Worm (Caenorhabditis elegans): ENCODE data around the gene nhr-132.

The nhr-132 gene

ce11 chrV:494284-494683 is 40.0 kb upstream of the nhr-132 start, which contains the start of gene nhr-131:
Gene nhr-131 (plus strand): TSS chrV:494370.
- TF ChIP-seq elt-3 (tag; optimal IDR thresholded peaks at IDR 0.05) = no peak
- no peak for TF ChIP-seq nhr-237 (tag; optimal IDR thresholded peaks at IDR 0.05)
- no peak for TF ChIP-seq ces-1 (GFP tag; optimal IDR thresholded peaks at IDR 0.05)
- no peak for TF ChIP-seq lin-13 (tag; optimal IDR thresholded peaks at IDR 0.05)
- no peak for TF ChIP-seq mls-2 (tag; optimal IDR thresholded peaks at IDR 0.05)
- no peak for TF ChIP-seq unc-120 (tag; optimal IDR thresholded peaks at IDR 0.05; ENCODE audit: poor library complexity, severe bottlenecking)
- TF ChIP-seq drap-1 (GFP tag; optimal IDR thresholded peaks at IDR 0.05) = no peak
- TF ChIP-seq flh-1 (GFP tag; optimal IDR thresholded peaks at IDR 0.05) = no peak
- TF ChIP-seq lsy-2 (tag; optimal IDR thresholded peaks at IDR 0.05) = no peak
- TF ChIP-seq hlh-1 (tag; optimal IDR thresholded peaks at IDR 0.05) = no peak
- no peak for TF ChIP-seq ceh-39 (tag; optimal IDR thresholded peaks at IDR 0.05)
- no peak for TF ChIP-seq ceh-43 (GFP tag; optimal IDR thresholded peaks at IDR 0.05)
- TF ChIP-seq nhr-12 (tag; optimal IDR thresholded peaks at IDR 0.05) = no peak
- TF ChIP-seq bed-3 (GFP tag; optimal IDR thresholded peaks at IDR 0.05) = no peak
- no peak for TF ChIP-seq elt-1 (tag; optimal IDR thresholded peaks at IDR 0.05; ENCODE audit: borderline replicate concordance, insufficient read depth)
- TF ChIP-seq mab-5 (tag; optimal IDR thresholded peaks at IDR 0.05) = no peak
- TF ChIP-seq blmp-1 (tag; optimal IDR thresholded peaks at IDR 0.05) = no peak

- TF ChIP-seq nhr-2 (tag; optimal IDR thresholded peaks at IDR 0.05) (no peak), unc-62 (GFP tag; optimal IDR thresholded peaks at IDR 0.05) (no peak), snpc-4 (tag; optimal IDR thresholded peaks at IDR 0.05) (no peak), sptf-1 (tag; optimal IDR thresholded peaks at IDR 0.05) (no peak), mab-5 (tag; optimal IDR thresholded peaks at IDR 0.05) (no peak)
Observed at ce11 chrV:497399-497798, 36.8 kb upstream of the nhr-132 start, which contains the start of gene T01G6.1. Gene T01G6.1 (plus strand): TSS chrV:497699.

- no peak for TF ChIP-seq M03D4.4 (tag; optimal IDR thresholded peaks at IDR 0.05)
- TF ChIP-seq ham-2 (GFP tag; optimal IDR thresholded peaks at IDR 0.05) = no peak
- TF ChIP-seq nhr-237 (tag; optimal IDR thresholded peaks at IDR 0.05) = no peak
- TF ChIP-seq ceh-39 (tag; optimal IDR thresholded peaks at IDR 0.05) = no peak
- no peak for TF ChIP-seq tbx-8 (GFP tag; optimal IDR thresholded peaks at IDR 0.05)
- no peak for TF ChIP-seq flh-1 (GFP tag; optimal IDR thresholded peaks at IDR 0.05)
- no peak for TF ChIP-seq pha-4 (tag; optimal IDR thresholded peaks at IDR 0.05)
- TF ChIP-seq elt-3 (tag; optimal IDR thresholded peaks at IDR 0.05) = no peak
- no peak for TF ChIP-seq snpc-4 (tag; optimal IDR thresholded peaks at IDR 0.05)
- no peak for TF ChIP-seq zip-8 (tag; optimal IDR thresholded peaks at IDR 0.05)
- TF ChIP-seq lsy-2 (tag; optimal IDR thresholded peaks at IDR 0.05) = no peak
- no peak for TF ChIP-seq lin-13 (tag; optimal IDR thresholded peaks at IDR 0.05)
Observed at ce11 chrV:500535-500934, 33.7 kb upstream of the nhr-132 start.

ce11 chrV:501230-501629 is 33.0 kb upstream of the nhr-132 start, which contains the start of gene str-256:
Gene str-256 (minus strand): TSS chrV:501330.
- TF ChIP-seq tbx-8 (GFP tag; optimal IDR thresholded peaks at IDR 0.05) (no peak), lin-32 (GFP tag; optimal IDR thresholded peaks at IDR 0.05) (no peak), mep-1 (tag; optimal IDR thresholded peaks at IDR 0.05) (no peak), unc-120 (tag; optimal IDR thresholded peaks at IDR 0.05; ENCODE audit: poor library complexity, severe bottlenecking) (no peak), snpc-4 (tag; optimal IDR thresholded peaks at IDR 0.05) (no peak), zip-8 (tag; optimal IDR thresholded peaks at IDR 0.05) (no peak), blmp-1 (tag; optimal IDR thresholded peaks at IDR 0.05) (no peak), drap-1 (GFP tag; optimal IDR thresholded peaks at IDR 0.05) (no peak), ces-1 (GFP tag; optimal IDR thresholded peaks at IDR 0.05) (no peak), mab-5 (tag; optimal IDR thresholded peaks at IDR 0.05) (no peak)

- TF ChIP-seq sptf-1 (tag; optimal IDR thresholded peaks at IDR 0.05) (no peak), ceh-83 (GFP tag; optimal IDR thresholded peaks at IDR 0.05) (no peak), nhr-28 (tag; optimal IDR thresholded peaks at IDR 0.05) (no peak), mab-5 (tag; optimal IDR thresholded peaks at IDR 0.05) (no peak), unc-120 (tag; optimal IDR thresholded peaks at IDR 0.05; ENCODE audit: poor library complexity, severe bottlenecking) (no peak)
Observed at ce11 chrV:502803-503273, 31.4 kb upstream of the nhr-132 start, which contains the start of gene T01G6.10. Gene T01G6.10 (minus strand): TSS chrV:503223.
